Fruit fly (Drosophila melanogaster): Measurements from ENCODE around the gene CG42634.

CG42634 gene

DNA sequence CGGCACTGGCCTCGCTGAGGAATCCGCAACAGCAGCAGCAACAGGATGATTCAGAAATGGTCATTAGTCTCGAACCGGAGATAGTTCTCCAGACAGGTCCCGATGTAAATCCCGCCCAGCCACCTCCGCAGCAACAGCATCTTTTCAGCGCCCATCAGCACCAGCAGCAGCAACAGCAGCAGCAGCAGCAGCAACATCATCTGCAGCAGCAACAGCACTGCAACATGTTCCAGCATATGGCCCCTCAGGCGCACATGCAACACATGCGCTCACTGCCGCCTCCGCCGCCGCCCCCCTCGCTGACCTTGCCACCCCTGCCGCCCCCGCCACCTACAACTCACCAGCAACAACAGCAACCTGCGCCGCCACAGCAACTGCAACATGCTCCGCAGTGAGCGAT lies 34.7 kb upstream of the CG42634 start:
- TF ChIP-seq pan (optimal IDR thresholded peaks at IDR 0.05): no peak
- peak; percentile 94 for TF ChIP-seq Dfd (GFP tag; optimal IDR thresholded peaks at IDR 0.05)

DNA sequence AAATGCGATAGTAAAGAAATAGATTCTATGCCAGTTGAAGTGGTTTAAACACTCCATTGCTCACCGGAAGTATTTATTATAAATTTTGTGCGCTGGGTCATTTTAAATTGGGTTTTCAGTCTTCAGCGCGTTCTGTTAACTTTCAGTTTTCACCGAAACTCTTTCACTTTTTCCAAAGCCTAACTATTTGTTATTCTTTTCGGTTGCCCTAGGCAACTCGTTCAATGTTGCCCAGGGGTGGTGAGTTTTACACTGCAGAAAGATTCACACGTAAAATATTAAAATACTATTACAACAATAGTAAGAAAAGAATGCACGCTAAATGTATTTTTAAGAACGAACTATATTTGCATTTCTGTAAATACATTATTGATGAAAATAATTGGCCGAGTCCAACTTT lies 25.4 kb upstream of the CG42634 start, which contains the start of gene btv:
TSS of gene btv (minus strand) at position 101 of the 400 bp plus-strand sequence.
- no peak for TF ChIP-seq Rel (GFP tag; optimal IDR thresholded peaks at IDR 0.05)
- no peak for TF ChIP-seq Rel (tag; optimal IDR thresholded peaks at IDR 0.05)
- no peak for TF ChIP-seq dl (GFP tag; optimal IDR thresholded peaks at IDR 0.05; ENCODE audit: insufficient read depth in 1 of 2, partially characterized antibody in 2 of 2)
- no peak for TF ChIP-seq h (GFP tag; optimal IDR thresholded peaks at IDR 0.05)
- TF ChIP-seq sage (GFP tag; optimal IDR thresholded peaks at IDR 0.05): no peak
- TF ChIP-seq sv (GFP tag; optimal IDR thresholded peaks at IDR 0.05): no peak

DNA sequence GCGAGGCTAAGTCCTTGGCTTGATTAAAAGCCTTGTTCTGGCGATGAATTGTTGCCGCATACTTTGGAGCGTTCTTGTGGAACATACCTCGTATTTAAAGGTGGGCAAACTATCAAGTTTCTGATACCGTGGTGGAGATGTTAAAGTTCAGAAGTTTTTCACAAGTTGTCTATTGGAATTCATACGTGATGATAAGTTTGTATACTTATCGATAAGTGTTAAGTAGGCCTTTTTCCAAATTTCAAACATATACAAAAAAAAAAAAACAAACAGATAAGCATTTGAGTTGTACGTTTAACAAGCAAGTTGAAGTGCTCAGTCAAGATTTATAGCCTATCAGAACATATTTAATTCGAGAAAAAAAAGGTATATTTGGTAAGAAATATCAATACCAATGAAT lies 21.6 kb upstream of the CG42634 start, which contains the start of gene CG5681:
TSS of gene CG5681 (plus strand) at position 301 of the 400 bp plus-strand sequence.
- no peak for TF ChIP-seq CG32264 (GFP tag; optimal IDR thresholded peaks at IDR 0.05)
- no peak for TF ChIP-seq Hr78 (GFP tag; optimal IDR thresholded peaks at IDR 0.05)
- no peak for TF ChIP-seq Rel (GFP tag; optimal IDR thresholded peaks at IDR 0.05)
- TF ChIP-seq Rel (tag; optimal IDR thresholded peaks at IDR 0.05): no peak
- TF ChIP-seq fru (GFP tag; optimal IDR thresholded peaks at IDR 0.05): no peak
- no peak for TF ChIP-seq Jra (GFP tag; optimal IDR thresholded peaks at IDR 0.05)
- TF ChIP-seq woc (GFP tag; optimal IDR thresholded peaks at IDR 0.05): no peak
- TF ChIP-seq HLH106 (tag; optimal IDR thresholded peaks at IDR 0.05): no peak
- TF ChIP-seq foxo (GFP tag; optimal IDR thresholded peaks at IDR 0.05): no peak
- no peak for TF ChIP-seq OdsH (GFP tag; optimal IDR thresholded peaks at IDR 0.05)
- no peak for TF ChIP-seq dsf (GFP tag; optimal IDR thresholded peaks at IDR 0.05; ENCODE audit: borderline replicate concordance)
- no peak for TF ChIP-seq Mio (GFP tag; optimal IDR thresholded peaks at IDR 0.05)

DNA sequence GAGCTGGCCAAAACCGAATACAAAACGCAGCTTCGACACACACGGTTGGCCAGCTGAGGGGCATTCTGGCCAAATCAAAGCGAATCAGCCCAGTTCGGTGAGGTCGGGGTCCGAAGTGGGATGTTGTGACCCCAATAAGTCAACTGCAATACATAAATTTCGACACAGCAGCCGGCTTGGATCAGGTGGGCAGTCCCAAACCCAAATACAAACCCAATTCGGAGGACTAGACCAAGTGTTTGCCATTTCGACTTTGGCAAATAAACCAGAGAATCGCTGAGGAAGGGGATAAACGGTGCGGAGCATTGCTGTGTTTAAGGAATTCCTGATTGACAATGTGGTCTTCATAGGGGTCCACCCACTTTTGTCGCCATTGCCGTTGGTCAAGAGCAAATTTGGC lies 18.8 kb upstream of the CG42634 start:
- TF ChIP-seq fru (GFP tag; optimal IDR thresholded peaks at IDR 0.05): no peak
- no peak for TF ChIP-seq Abd-B (GFP tag; optimal IDR thresholded peaks at IDR 0.05)
- TF ChIP-seq Dfd (GFP tag; optimal IDR thresholded peaks at IDR 0.05): peak; percentile 49

DNA sequence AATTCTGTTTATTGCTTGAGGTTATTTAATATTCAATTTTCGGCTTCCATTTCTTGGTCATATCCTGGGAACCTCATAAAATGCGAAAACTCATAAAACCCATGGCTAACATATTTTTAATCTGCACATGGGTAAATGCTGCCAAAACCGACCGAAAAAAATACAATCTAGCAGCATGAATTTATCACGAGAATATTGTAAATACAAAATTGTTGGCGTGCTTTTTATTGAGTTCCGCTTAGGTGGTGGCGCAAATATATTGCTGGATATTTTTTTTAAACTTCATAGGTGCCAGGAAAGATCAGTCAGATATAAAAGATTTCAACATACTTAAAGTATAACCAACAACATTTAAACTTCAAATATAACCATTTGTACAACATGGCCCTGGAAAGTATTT lies 17.6 kb upstream of the CG42634 start, which contains the start of gene Prosbeta5R2:
TSS of gene Prosbeta5R2 (plus strand) at position 301 of the 400 bp plus-strand sequence.
- no peak for TF ChIP-seq sv (GFP tag; optimal IDR thresholded peaks at IDR 0.05)
- TF ChIP-seq jim (GFP tag; optimal IDR thresholded peaks at IDR 0.05): no peak
- TF ChIP-seq Sp1 (GFP tag; optimal IDR thresholded peaks at IDR 0.05): no peak

DNA sequence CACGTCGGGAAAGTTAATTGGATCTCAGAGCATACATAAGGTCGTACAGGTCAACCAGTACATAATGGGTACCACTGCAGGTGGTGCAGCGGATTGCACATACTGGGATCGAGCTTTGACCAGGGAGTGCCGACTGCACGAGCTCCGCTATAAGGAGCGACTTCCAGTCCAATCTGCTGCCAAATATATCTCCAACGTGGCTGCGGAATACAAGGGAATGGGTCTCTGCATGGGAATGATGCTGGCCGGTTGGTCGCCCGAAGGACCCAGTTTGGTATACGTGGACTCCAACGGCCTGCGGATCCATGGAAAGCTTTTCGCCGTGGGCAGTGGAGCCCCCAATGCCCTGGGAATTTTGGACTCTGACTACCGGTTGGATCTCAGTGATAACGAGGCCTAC lies 17.0 kb upstream of the CG42634 start:
- no peak for TF ChIP-seq brk (GFP tag; optimal IDR thresholded peaks at IDR 0.05)
- no peak for TF ChIP-seq OdsH (GFP tag; optimal IDR thresholded peaks at IDR 0.05)
- TF ChIP-seq lola (GFP tag; optimal IDR thresholded peaks at IDR 0.05): no peak
- no peak for TF ChIP-seq sage (GFP tag; optimal IDR thresholded peaks at IDR 0.05)
- TF ChIP-seq Rel (GFP tag; optimal IDR thresholded peaks at IDR 0.05): no peak
- no peak for TF ChIP-seq Rel (tag; optimal IDR thresholded peaks at IDR 0.05)
- TF ChIP-seq Vsx2 (GFP tag; optimal IDR thresholded peaks at IDR 0.05; ENCODE audit: partially characterized antibody): no peak
- no peak for TF ChIP-seq N (GFP tag; optimal IDR thresholded peaks at IDR 0.05)
- no peak for TF ChIP-seq fru (GFP tag; optimal IDR thresholded peaks at IDR 0.05)
- TF ChIP-seq Abd-B (GFP tag; optimal IDR thresholded peaks at IDR 0.05): no peak
- TF ChIP-seq br (GFP tag; optimal IDR thresholded peaks at IDR 0.05): no peak
- TF ChIP-seq dl (GFP tag; optimal IDR thresholded peaks at IDR 0.05; ENCODE audit: insufficient read depth in 1 of 2, partially characterized antibody in 2 of 2): no peak
- no peak for TF ChIP-seq CrebA (GFP tag; optimal IDR thresholded peaks at IDR 0.05; ENCODE audit: borderline replicate concordance)
- TF ChIP-seq Dfd (GFP tag; optimal IDR thresholded peaks at IDR 0.05): no peak
- no peak for TF ChIP-seq tai (GFP tag; optimal IDR thresholded peaks at IDR 0.05)
- TF ChIP-seq Sp1 (GFP tag; optimal IDR thresholded peaks at IDR 0.05): no peak
- TF ChIP-seq Dif (GFP tag; optimal IDR thresholded peaks at IDR 0.05; ENCODE audit: partially characterized antibody): no peak
- no peak for TF ChIP-seq HLH106 (tag; optimal IDR thresholded peaks at IDR 0.05)
- no peak for TF ChIP-seq usp (GFP tag; optimal IDR thresholded peaks at IDR 0.05)
- no peak for TF ChIP-seq ey (GFP tag; optimal IDR thresholded peaks at IDR 0.05)
- TF ChIP-seq Hnf4 (GFP tag; optimal IDR thresholded peaks at IDR 0.05): no peak

All from whole organism, wandering third instar larva.